Fruit fly (Drosophila melanogaster) whole organism, embryonic: ENCODE results near the gene Gnpat.

ENCODE experiments used
- Asciz ChIP-seq: fragments of 200-800 bp; sonication (Bioruptor generic); optimal IDR thresholded peaks from 2 replicates; lab custom pipeline; 2017; ENCODE audit warnings: missing biosample characterization, mild to moderate bottlenecking, missing genetic modification characterization, missing genetic modification reagents
- BtbVII ChIP-seq: fragments of 200-800 bp; sonication (Bioruptor generic); optimal IDR thresholded peaks from 3 replicates; lab custom pipeline; 2017; ENCODE audit warnings: missing biosample characterization, mild to moderate bottlenecking, missing genetic modification characterization
- CG1024 ChIP-seq: fragments of 200-800 bp; sonication (Bioruptor generic); IDR thresholded peaks from 2 replicates; pipeline ENCODE4 v1.3.6; 2022; ENCODE audit warnings: missing biosample characterization, missing genetic modification characterization
- CG11723 ChIP-seq: fragments of 200-800 bp; sonication (Bioruptor generic); optimal IDR thresholded peaks from 2 replicates; lab custom pipeline; 2017; ENCODE audit warnings: missing biosample characterization, mild to moderate bottlenecking, missing genetic modification characterization
- CG1233 ChIP-seq: fragments of 200-800 bp; sonication (Bioruptor generic); optimal IDR thresholded peaks from 4 replicates; lab custom pipeline; 2018; ENCODE audit warnings: missing biosample characterization, mild to moderate bottlenecking, missing genetic modification characterization
- CG17361 ChIP-seq: fragments of 200-800 bp; sonication (Bioruptor generic); IDR thresholded peaks from 3 replicates; pipeline ENCODE4 v1.3.6; 2022; ENCODE audit warnings: missing biosample characterization, missing genetic modification characterization
- CG17568 ChIP-seq: fragments of 200-800 bp; sonication (Bioruptor generic); optimal IDR thresholded peaks from 2 replicates; lab custom pipeline; 2018; ENCODE audit warnings: missing biosample characterization, mild to moderate bottlenecking, missing genetic modification characterization, moderate library complexity
- CG18011 ChIP-seq: fragments of 200-800 bp; sonication (Bioruptor generic); optimal IDR thresholded peaks from 2 replicates; lab custom pipeline; 2017; ENCODE audit warnings: missing biosample characterization, missing genetic modification characterization, mild to moderate bottlenecking, moderate library complexity, missing genotype
- CG1832 ChIP-seq: fragments of 200-800 bp; sonication (Bioruptor generic); optimal IDR thresholded peaks from 2 replicates; lab custom pipeline; 2017; ENCODE audit warnings: missing biosample characterization, mild to moderate bottlenecking, missing genetic modification characterization, inconsistent platforms
- CG18476 ChIP-seq: fragments of 200-800 bp; sonication (Bioruptor generic); optimal IDR thresholded peaks from 2 replicates; lab custom pipeline; 2016; ENCODE audit warnings: missing biosample characterization, mild to moderate bottlenecking, missing genetic modification characterization
- CG18599 ChIP-seq: fragments of 200-800 bp; sonication (Bioruptor generic); optimal IDR thresholded peaks from 3 replicates; lab custom pipeline; 2017; ENCODE audit warnings: missing biosample characterization, missing genetic modification characterization, mild to moderate bottlenecking, moderate library complexity, missing genetic modification reagents
- CG18619 ChIP-seq: fragments of 200-800 bp; sonication (Bioruptor generic); optimal IDR thresholded peaks from 3 replicates; lab custom pipeline; 2017; ENCODE audit warnings: missing biosample characterization, mild to moderate bottlenecking, missing genetic modification characterization
- CG2120 ChIP-seq: fragments of 200-800 bp; sonication (Bioruptor generic); optimal IDR thresholded peaks from 3 replicates; lab custom pipeline; 2016; ENCODE audit warnings: missing biosample characterization, missing genetic modification characterization
- CG2678 ChIP-seq: fragments of 200-800 bp; sonication (Bioruptor generic); optimal IDR thresholded peaks from 3 replicates; lab custom pipeline; 2019; ENCODE audit warnings: missing biosample characterization, mild to moderate bottlenecking, missing genetic modification characterization, moderate library complexity
- CG3065 ChIP-seq: fragments of 200-800 bp; sonication (Bioruptor generic); optimal IDR thresholded peaks from 2 replicates; lab custom pipeline; 2016; ENCODE audit warnings: missing biosample characterization, missing genetic modification characterization
- CG3281 ChIP-seq: fragments of 200-800 bp; sonication (Bioruptor generic); optimal IDR thresholded peaks from 3 replicates; lab custom pipeline; 2017; ENCODE audit warnings: missing biosample characterization, mild to moderate bottlenecking, missing genetic modification characterization
- CG6765 ChIP-seq: fragments of 200-800 bp; sonication (Bioruptor generic); optimal IDR thresholded peaks from 3 replicates; lab custom pipeline; 2017; ENCODE audit warnings: missing biosample characterization, mild to moderate bottlenecking, missing genetic modification characterization
- CG6813 ChIP-seq: fragments of 200-800 bp; sonication (Bioruptor generic); optimal IDR thresholded peaks from 2 replicates; lab custom pipeline; 2017; ENCODE audit warnings: missing biosample characterization, missing genetic modification characterization, mild to moderate bottlenecking, moderate library complexity, missing genetic modification reagents
- CG7745 ChIP-seq: fragments of 200-800 bp; sonication (Bioruptor generic); optimal IDR thresholded peaks from 2 replicates; lab custom pipeline; 2018; ENCODE audit warnings: missing biosample characterization, mild to moderate bottlenecking, missing genetic modification characterization, moderate library complexity
- CG9609 ChIP-seq: fragments of 200-800 bp; sonication (Bioruptor generic); optimal IDR thresholded peaks from 3 replicates; lab custom pipeline; 2016; ENCODE audit warnings: missing biosample characterization, missing genetic modification characterization
- Elba2 ChIP-seq: fragments of 200-800 bp; sonication (Bioruptor generic); optimal IDR thresholded peaks from 3 replicates; lab custom pipeline; 2016; ENCODE audit warnings: missing biosample characterization, missing genetic modification characterization
- Fer1 ChIP-seq: fragments of 200-800 bp; sonication (Bioruptor generic); optimal IDR thresholded peaks from 2 replicates; lab custom pipeline; 2017; ENCODE audit warnings: missing biosample characterization, mild to moderate bottlenecking, missing genetic modification characterization
- HLH54F ChIP-seq: fragments of 200-800 bp; sonication (Bioruptor generic); optimal IDR thresholded peaks from 3 replicates; lab custom pipeline; 2016; ENCODE audit warnings: missing biosample characterization, missing genetic modification characterization
- HmgZ ChIP-seq: fragments of 200-800 bp; sonication (Bioruptor generic); optimal IDR thresholded peaks from 2 replicates; lab custom pipeline; 2018; ENCODE audit warnings: missing biosample characterization, mild to moderate bottlenecking, missing genetic modification characterization
- Hmr ChIP-seq: fragments of 200-800 bp; sonication (Bioruptor generic); optimal IDR thresholded peaks from 3 replicates; lab custom pipeline; 2017; ENCODE audit warnings: mild to moderate bottlenecking, missing biosample characterization, missing genetic modification reagents, missing genetic modification characterization
- Med ChIP-seq: fragments of 200-800 bp; sonication (Bioruptor generic); peaks from one replicate; lab custom pipeline; 2016; ENCODE audit warnings: missing biosample characterization, missing genetic modification characterization, mild to moderate bottlenecking, inconsistent platforms, moderate library complexity
- PHDP ChIP-seq: fragments of 200-800 bp; sonication (Bioruptor generic); optimal IDR thresholded peaks from 3 replicates; lab custom pipeline; 2018; ENCODE audit warnings: missing biosample characterization, mild to moderate bottlenecking, missing genetic modification characterization, moderate library complexity
- Scr ChIP-seq: fragments of 200-800 bp; sonication (Bioruptor generic); IDR thresholded peaks from 2 replicates; pipeline ENCODE4 v1.3.6; 2022; ENCODE audit warnings: missing biosample characterization, missing genetic modification characterization; ENCODE audit not compliant: partially characterized antibody
- ac ChIP-seq: fragments of 200-800 bp; sonication (Bioruptor generic); optimal IDR thresholded peaks from 3 replicates; lab custom pipeline; 2017; ENCODE audit warnings: missing biosample characterization, mild to moderate bottlenecking, missing genetic modification characterization
- caup ChIP-seq: fragments of 200-800 bp; sonication (Bioruptor generic); optimal IDR thresholded peaks from 3 replicates; lab custom pipeline; 2017; ENCODE audit warnings: missing biosample characterization, mild to moderate bottlenecking, missing genetic modification characterization, moderate library complexity; ENCODE audit not compliant: severe bottlenecking
- dysf ChIP-seq: fragments of 200-800 bp; sonication (Bioruptor generic); IDR thresholded peaks from 3 replicates; pipeline ENCODE4 v1.3.6; 2022; ENCODE audit warnings: missing biosample characterization, missing genetic modification characterization
- eyg ChIP-seq: fragments of 200-800 bp; sonication (Bioruptor generic); optimal IDR thresholded peaks from 3 replicates; lab custom pipeline; 2016; ENCODE audit warnings: missing biosample characterization, missing genetic modification characterization
- fd64A ChIP-seq: fragments of 200-800 bp; sonication (Bioruptor generic); optimal IDR thresholded peaks from 3 replicates; lab custom pipeline; 2018; ENCODE audit warnings: missing biosample characterization, mild to moderate bottlenecking, missing genetic modification characterization
- gcm ChIP-seq: fragments of 200-800 bp; sonication (Bioruptor generic); optimal IDR thresholded peaks from 2 replicates; lab custom pipeline; 2019; ENCODE audit warnings: missing biosample characterization, mild to moderate bottlenecking, missing genetic modification characterization, moderate library complexity
- gem ChIP-seq: fragments of 200-800 bp; sonication (Bioruptor generic); optimal IDR thresholded peaks from 2 replicates; lab custom pipeline; 2019; ENCODE audit warnings: missing biosample characterization, mild to moderate bottlenecking, missing genetic modification characterization, moderate library complexity
- ham ChIP-seq: fragments of 200-800 bp; sonication (Bioruptor generic); IDR thresholded peaks from 2 replicates; pipeline ENCODE4 v1.3.6; 2022; ENCODE audit warnings: missing biosample characterization, missing genetic modification characterization
- jigr1 ChIP-seq: fragments of 200-800 bp; sonication (Bioruptor generic); IDR thresholded peaks from 3 replicates; pipeline ENCODE4 v1.3.6; 2022; ENCODE audit warnings: missing biosample characterization, missing genetic modification characterization
- kay ChIP-seq: fragments of 200-800 bp; sonication (Bioruptor generic); optimal IDR thresholded peaks from 2 replicates; lab custom pipeline; 2016; ENCODE audit warnings: missing biosample characterization, missing genetic modification characterization
- lab ChIP-seq: fragments of 200-800 bp; sonication (Bioruptor generic); optimal IDR thresholded peaks from 3 replicates; lab custom pipeline; 2017; ENCODE audit warnings: missing biosample characterization, missing genetic modification characterization, mild to moderate bottlenecking, moderate library complexity, missing genetic modification reagents
- mam ChIP-seq: fragments of 200-800 bp; sonication (Bioruptor generic); optimal IDR thresholded peaks from 3 replicates; lab custom pipeline; 2016; ENCODE audit warnings: missing biosample characterization, missing genetic modification characterization
- mirr ChIP-seq: fragments of 200-800 bp; sonication (Bioruptor generic); optimal IDR thresholded peaks from 3 replicates; lab custom pipeline; 2018; ENCODE audit warnings: missing biosample characterization, mild to moderate bottlenecking, missing genetic modification characterization
- nau ChIP-seq: fragments of 200-800 bp; sonication (Bioruptor generic); optimal IDR thresholded peaks from 3 replicates; lab custom pipeline; 2017; ENCODE audit warnings: missing biosample characterization, mild to moderate bottlenecking, missing genetic modification characterization, missing genetic modification reagents
- nerfin-1 ChIP-seq: fragments of 200-800 bp; sonication (Bioruptor generic); optimal IDR thresholded peaks from 3 replicates; lab custom pipeline; 2019; ENCODE audit warnings: missing biosample characterization, mild to moderate bottlenecking, missing genetic modification characterization, moderate library complexity
- repo ChIP-seq: fragments of 200-800 bp; sonication (Bioruptor generic); optimal IDR thresholded peaks from 2 replicates; lab custom pipeline; 2016; ENCODE audit warnings: missing biosample characterization, missing genetic modification characterization
- schlank ChIP-seq: fragments of 200-800 bp; sonication (Bioruptor generic); optimal IDR thresholded peaks from 2 replicates; lab custom pipeline; 2018; ENCODE audit warnings: missing biosample characterization, mild to moderate bottlenecking, missing genetic modification characterization
- scrt ChIP-seq: fragments of 200-800 bp; sonication (Bioruptor generic); optimal IDR thresholded peaks from 2 replicates; lab custom pipeline; 2018; ENCODE audit warnings: missing biosample characterization, mild to moderate bottlenecking, missing genetic modification characterization, moderate library complexity
- sima ChIP-seq: fragments of 200-800 bp; sonication (Bioruptor generic); optimal IDR thresholded peaks from 2 replicates; lab custom pipeline; 2016; ENCODE audit warnings: missing biosample characterization, missing genetic modification characterization
- ttk ChIP-seq: fragments of 200-800 bp; sonication (Bioruptor generic); IDR thresholded peaks from 2 replicates; pipeline ENCODE4 v2.1.2; 2022; ENCODE audit warnings: missing biosample characterization, missing genetic modification characterization
- unpg ChIP-seq: fragments of 200-800 bp; sonication (Bioruptor generic); optimal IDR thresholded peaks from 3 replicates; lab custom pipeline; 2018; ENCODE audit warnings: missing biosample characterization, mild to moderate bottlenecking, missing genetic modification characterization, moderate library complexity
- usp ChIP-seq: fragments of >200 bp; optimal IDR thresholded peaks from 2 replicates; lab custom pipeline; 2017; ENCODE audit warnings: missing biosample characterization, missing genetic modification characterization

Gnpat gene

DNA sequence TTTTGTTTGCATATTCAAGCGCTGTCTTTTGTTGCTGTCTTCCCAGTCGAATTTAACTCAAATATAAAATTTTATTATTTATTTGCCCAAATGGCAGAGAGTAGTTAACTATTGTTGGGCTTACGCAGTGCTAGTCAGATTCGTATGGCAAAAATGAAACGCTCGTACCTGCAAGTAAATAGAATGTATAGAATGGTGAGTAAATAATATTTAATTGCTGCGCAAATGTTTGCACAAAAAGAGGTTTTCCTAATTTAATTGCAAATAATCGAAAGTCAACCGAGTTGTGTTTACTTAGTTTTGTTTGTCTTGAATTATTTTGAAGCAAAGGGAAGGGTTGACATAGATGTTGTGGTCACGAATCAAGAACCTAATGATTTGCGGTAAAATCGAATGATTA, 42.0 kb downstream of the Gnpat start:
- TF ChIP-seq CG2120 (GFP tag; lab: Kevin White, UChicago) (peak; percentile 2), Asciz (peak; percentile 38), CG7745 (no peak), Med (GFP tag; lab: Kevin White, UChicago) (peak; percentile 74), CG1233 (GFP tag; lab: Kevin White, UChicago) (peak; percentile 23), usp (GFP tag; lab: Kevin White, UChicago) (no peak), scrt (GFP tag; lab: Kevin White, UChicago) (peak; percentile 4), gem (tag; lab: Kevin White, UChicago) (peak; percentile 13), kay (GFP tag; lab: Kevin White, UChicago) (no peak), unpg (GFP tag; lab: Kevin White, UChicago) (peak; percentile 7), ttk (GFP tag; lab: Robert Waterston, UW) (no peak), CG3065 (GFP tag; lab: Kevin White, UChicago) (no peak), eyg (GFP tag; lab: Kevin White, UChicago) (peak; percentile 7), BtbVII (GFP tag; lab: Kevin White, UChicago) (no peak), schlank (tag; lab: Kevin White, UChicago) (peak; percentile 35), sima (GFP tag; lab: Kevin White, UChicago) (no peak), CG11723 (no peak), mam (GFP tag; lab: Kevin White, UChicago) (no peak), PHDP (tag; lab: Kevin White, UChicago) (peak; percentile 42), CG2678 (tag; lab: Kevin White, UChicago) (peak; percentile 48), nerfin-1 (tag; lab: Kevin White, UChicago) (no peak), Elba2 (GFP tag; lab: Kevin White, UChicago) (no peak), gcm (no peak), Scr (GFP tag; lab: Robert Waterston, UW) (no peak), CG18011 (peak; percentile 11), caup (peak; percentile 17), jigr1 (GFP tag; lab: Robert Waterston, UW) (no peak), CG18476 (GFP tag; lab: Kevin White, UChicago) (no peak), CG18619 (GFP tag; lab: Kevin White, UChicago) (peak; percentile 10), CG6765 (GFP tag; lab: Kevin White, UChicago) (peak; percentile 23), fd64A (GFP tag; lab: Kevin White, UChicago) (no peak), ac (GFP tag; lab: Kevin White, UChicago) (no peak), dysf (GFP tag; lab: Robert Waterston, UW) (no peak), lab (GFP tag; lab: Kevin White, UChicago) (peak; percentile 43), mirr (GFP tag; lab: Kevin White, UChicago) (no peak), HLH54F (GFP tag; lab: Kevin White, UChicago) (no peak), CG3281 (peak; percentile 37), HmgZ (no peak), CG6813 (GFP tag; lab: Kevin White, UChicago) (peak; percentile 11), CG9609 (GFP tag; lab: Kevin White, UChicago) (no peak), Fer1 (peak; percentile 39), Hmr (GFP tag; lab: Kevin White, UChicago) (peak; percentile 35), CG1024 (no peak), nau (GFP tag; lab: Kevin White, UChicago) (peak; percentile 42), CG17361 (0 out of 3 replicates have a peak, but pooled peaks have one; percentile 17), ham (GFP tag; lab: Robert Waterston, UW) (no peak), CG17568 (GFP tag; lab: Kevin White, UChicago) (peak; percentile 9), repo (GFP tag; lab: Kevin White, UChicago) (no peak), CG18599 (peak; percentile 32), CG1832 (GFP tag; lab: Kevin White, UChicago) (no peak)
